Worm (Caenorhabditis elegans) whole organism, L2 larva: ENCODE measurements around the gene bra-1.

Experiments used
- aly-2 ChIP-seq: fragments of 150-350 bp; optimal IDR thresholded peaks from 2 replicates; lab custom pipeline; 2014; ENCODE audit warnings: missing biosample characterization, missing genetic modification characterization
- ama-1 ChIP-seq: fragments of 150-350 bp; optimal IDR thresholded peaks from 2 replicates; lab custom pipeline; 2018; ENCODE audit warnings: inconsistent platforms
- ceh-82 ChIP-seq: fragments of 150-350 bp; optimal IDR thresholded peaks from 2 replicates; lab custom pipeline; 2014; ENCODE audit warnings: missing biosample characterization, missing genetic modification characterization
- egl-27 ChIP-seq: sonication (generic microtip); optimal IDR thresholded peaks from 3 replicates; lab custom pipeline; 2017; ENCODE audit warnings: missing biosample characterization, missing genetic modification reagents, missing genetic modification characterization
- elt-3 ChIP-seq: sonication (generic microtip); optimal IDR thresholded peaks from 2 replicates; lab custom pipeline; 2017; ENCODE audit warnings: missing biosample characterization, missing genetic modification characterization
- fos-1 ChIP-seq: fragments of 150-350 bp; optimal IDR thresholded peaks from 2 replicates; lab custom pipeline; 2014; ENCODE audit warnings: missing biosample characterization, missing genetic modification characterization
- mdl-1 ChIP-seq, 2 experiments: fragments of 150-350 bp in 1 of 2; sonication (generic microtip) in 1 of 2; optimal IDR thresholded peaks; 2 replicates each; lab custom pipeline; 2017; ENCODE audit warnings: missing biosample characterization in 2 of 2, missing genetic modification characterization in 2 of 2
- nhr-10 ChIP-seq: sonication (generic microtip); optimal IDR thresholded peaks from 2 replicates; lab custom pipeline; 2017; ENCODE audit warnings: missing biosample characterization, missing genetic modification characterization
- skn-1 ChIP-seq: sonication (generic microtip); optimal IDR thresholded peaks from 2 replicates; lab custom pipeline; 2017; ENCODE audit warnings: missing biosample characterization, missing genetic modification characterization
- unc-55 ChIP-seq: fragments of 150-350 bp; sonication (generic microtip); optimal IDR thresholded peaks from 3 replicates; lab custom pipeline; 2014; ENCODE audit warnings: missing biosample characterization, missing genetic modification reagents, missing genetic modification characterization
- unc-62 ChIP-seq: fragments of 150-350 bp; optimal IDR thresholded peaks from 2 replicates; lab custom pipeline; 2014; ENCODE audit warnings: missing biosample characterization, missing genetic modification reagents, missing genetic modification characterization
- ztf-4 ChIP-seq: fragments of 150-350 bp; optimal IDR thresholded peaks from 2 replicates; lab custom pipeline; 2014; ENCODE audit warnings: missing biosample characterization, missing genetic modification characterization

- TF ChIP-seq egl-27 (tag; lab: Kevin White, UChicago) (no peak), unc-62 (GFP tag; lab: Kevin White, UChicago) (no peak), unc-55 (no peak), aly-2 (tag; lab: Kevin White, UChicago) (no peak), skn-1 (no peak), mdl-1 (tag; optimal IDR thresholded peaks at IDR 0.05; lab: Kevin White, UChicago) (no peak), nhr-10 (tag; lab: Kevin White, UChicago) (no peak), fos-1 (tag; lab: Kevin White, UChicago) (no peak), ceh-82 (no peak), elt-3 (no peak), ztf-4 (no peak), ama-1 (lab: Kevin White, UChicago) (no peak)
Observed at ce11 chrX:13604946-13605617, 6.8 kb downstream of the bra-1 start, which contains the start of gene F54B11.9.
